Worm (Caenorhabditis elegans): ENCODE measurements around the gene srab-6.

ce11 chrV:3168650-3169049 is 16.9 kb upstream of the srab-6 start, which contains the start of gene C36C5.15:
- no peak for TF ChIP-seq unc-62 (GFP tag; optimal IDR thresholded peaks at IDR 0.05)
- TF ChIP-seq snpc-4 (tag; optimal IDR thresholded peaks at IDR 0.05), result no peak
- no peak for TF ChIP-seq pha-4 (tag; optimal IDR thresholded peaks at IDR 0.05)
- no peak for TF ChIP-seq lin-13 (tag; optimal IDR thresholded peaks at IDR 0.05)
- TF ChIP-seq elt-1 (tag; optimal IDR thresholded peaks at IDR 0.05; ENCODE audit: borderline replicate concordance, insufficient read depth), result no peak
- TF ChIP-seq ceh-39 (tag; optimal IDR thresholded peaks at IDR 0.05), result no peak

Measured in whole organism, mixed stage, embryonic.